Worm (Caenorhabditis elegans) whole organism, L4/young adult: ENCODE data around the gene rmd-6.
"Not testable (repeated sequence)": the region's sequence is repeated elsewhere in the genome, so short reads cannot be mapped to it uniquely, and the experiment has no call there.

Source experiments
- W03F9.2 ChIP-seq: fragments of 150-350 bp; optimal IDR thresholded peaks from 2 replicates; lab custom pipeline; 2014; ENCODE audit warnings: missing biosample characterization, missing genetic modification characterization
- dao-5 ChIP-seq: sonication (generic microtip); optimal IDR thresholded peaks from 2 replicates; lab custom pipeline; 2016; ENCODE audit warnings: missing genotype, missing genetic modification characterization, moderate library complexity, missing compliant biosample characterization
- him-1 ChIP-seq: sonication (generic microtip); optimal IDR thresholded peaks from 2 replicates; lab custom pipeline; 2016; ENCODE audit warnings: missing genotype, missing genetic modification reagents, missing genetic modification characterization, missing compliant biosample characterization

The rmd-6 gene

ce11 chrIV:5063297-5063696 lies 5.3 kb upstream of the rmd-6 start:
- no peak for TF ChIP-seq him-1 (tag; lab: Kevin White, UChicago)
- no peak for TF ChIP-seq W03F9.2 (tag; lab: Kevin White, UChicago)
- TF ChIP-seq dao-5 (tag; lab: Kevin White, UChicago): no peak

ce11 chrIV:5064961-5065360 lies 3.7 kb upstream of the rmd-6 start, which contains the start of gene msp-53:
msp-53 (minus strand) TSS chrIV:5065061.
- not testable (repeated sequence) for TF ChIP-seq dao-5, him-1, W03F9.2 (tag; lab: Kevin White, UChicago)

ce11 chrIV:5066887-5067286 lies 1.8 kb upstream of the rmd-6 start, which contains the start of gene ttbk-2.2:
ttbk-2.2 (minus strand) TSS chrIV:5066987.
- not testable (repeated sequence) for TF ChIP-seq W03F9.2, dao-5, him-1 (tag; lab: Kevin White, UChicago)

ce11 chrIV:5070593-5070992 lies 1.9 kb downstream of the rmd-6 start, which contains the start of gene C02B10.6:
C02B10.6 (plus strand) TSS chrIV:5070893.
- TF ChIP-seq W03F9.2, him-1, dao-5 (tag; lab: Kevin White, UChicago): not testable (repeated sequence)

ce11 chrIV:5073836-5074235 lies 5.2 kb downstream of the rmd-6 start:
- TF ChIP-seq him-1 (tag; lab: Kevin White, UChicago): no peak
- TF ChIP-seq dao-5 (tag; lab: Kevin White, UChicago): no peak
- no peak for TF ChIP-seq W03F9.2 (tag; lab: Kevin White, UChicago)

- TF ChIP-seq W03F9.2 (tag; lab: Kevin White, UChicago): no peak
- no peak for TF ChIP-seq dao-5 (tag; lab: Kevin White, UChicago)
- no peak for TF ChIP-seq him-1 (tag; lab: Kevin White, UChicago)
Measured at ce11 chrIV:5076607-5077006, 8.0 kb downstream of the rmd-6 start.

- TF ChIP-seq dao-5 (tag; lab: Kevin White, UChicago): no peak
- TF ChIP-seq W03F9.2 (tag; lab: Kevin White, UChicago): no peak
- TF ChIP-seq him-1 (tag; lab: Kevin White, UChicago): no peak
Measured at ce11 chrIV:5077918-5078317, 9.3 kb downstream of the rmd-6 start.

- TF ChIP-seq him-1 (tag; lab: Kevin White, UChicago): no peak
- TF ChIP-seq dao-5 (tag; lab: Kevin White, UChicago): no peak
- no peak for TF ChIP-seq W03F9.2 (tag; lab: Kevin White, UChicago)
Measured at ce11 chrIV:5078846-5079245, 10.2 kb downstream of the rmd-6 start.

ce11 chrIV:5081122-5081521 lies 12.5 kb downstream of the rmd-6 start:
- no peak for TF ChIP-seq W03F9.2 (tag; lab: Kevin White, UChicago)
- TF ChIP-seq dao-5 (tag; lab: Kevin White, UChicago): no peak
- no peak for TF ChIP-seq him-1 (tag; lab: Kevin White, UChicago)

ce11 chrIV:5082900-5083530 lies 14.4 kb downstream of the rmd-6 start, which contains the start of gene pygo-1:
pygo-1 (plus strand) TSS chrIV:5083303.
- TF ChIP-seq dao-5 (tag; lab: Kevin White, UChicago) (no peak), him-1 (tag; lab: Kevin White, UChicago) (no peak), W03F9.2 (tag; lab: Kevin White, UChicago) (no peak)

- TF ChIP-seq him-1 (tag; lab: Kevin White, UChicago) (no peak), dao-5 (tag; lab: Kevin White, UChicago) (no peak), W03F9.2 (tag; lab: Kevin White, UChicago) (no peak)
Measured at ce11 chrIV:5083832-5084231, 15.2 kb downstream of the rmd-6 start.

ce11 chrIV:5085782-5086181 lies 17.1 kb downstream of the rmd-6 start:
- TF ChIP-seq dao-5 (tag; lab: Kevin White, UChicago) (no peak), him-1 (tag; lab: Kevin White, UChicago) (no peak)

ce11 chrIV:5086243-5086960 lies 17.8 kb downstream of the rmd-6 start:
- TF ChIP-seq him-1 (tag; lab: Kevin White, UChicago): no peak
- no peak for TF ChIP-seq dao-5 (tag; lab: Kevin White, UChicago)
- TF ChIP-seq W03F9.2 (tag; lab: Kevin White, UChicago): no peak
